Worm (Caenorhabditis elegans) whole organism, L4 larva: ENCODE measurements around the gene T23E7.2.

Experiments
- T20F7.1 ChIP-seq: fragments of 200-800 bp; sonication (Bioruptor generic); optimal IDR thresholded peaks from 2 replicates; lab custom pipeline; 2018; ENCODE audit warnings: mild to moderate bottlenecking, missing genetic modification characterization, missing compliant biosample characterization
- Y105C5A.15 ChIP-seq: fragments of 200-800 bp; sonication (Bioruptor generic); IDR thresholded peaks from 2 replicates; pipeline ENCODE4 v1.3.6; 2022; ENCODE audit warnings: missing genetic modification characterization, missing compliant biosample characterization
- dpl-1 ChIP-seq: fragments of 150-350 bp; optimal IDR thresholded peaks from 2 replicates; lab custom pipeline; 2014; ENCODE audit warnings: missing biosample characterization, missing genetic modification reagents, missing genetic modification characterization
- egl-27 ChIP-seq: sonication (generic microtip); optimal IDR thresholded peaks from 3 replicates; lab custom pipeline; 2017; ENCODE audit warnings: missing biosample characterization, missing genetic modification reagents, missing genetic modification characterization
- hlh-30 ChIP-seq: sonication (generic microtip); optimal IDR thresholded peaks from 2 replicates; lab custom pipeline; 2017; ENCODE audit warnings: antibody characterized with exemption, mild to moderate bottlenecking, missing genetic modification characterization, missing compliant biosample characterization; ENCODE audit not compliant: insufficient read depth
- lin-39 ChIP-seq: fragments of 150-350 bp; optimal IDR thresholded peaks from 2 replicates; lab custom pipeline; 2014; ENCODE audit warnings: missing biosample characterization, missing genetic modification reagents, missing genetic modification characterization
- mdl-1 ChIP-seq, 2 experiments: fragments of 150-350 bp in 1 of 2; sonication (generic microtip) in 1 of 2; optimal IDR thresholded peaks; 2 replicates each; lab custom pipeline; 2014 to 2017; ENCODE audit warnings: missing biosample characterization in 2 of 2, missing genetic modification characterization in 2 of 2
- mep-1 ChIP-seq: fragments of 150-350 bp; sonication (generic microtip); optimal IDR thresholded peaks from 3 replicates; lab custom pipeline; 2014; ENCODE audit warnings: missing biosample characterization, missing genetic modification characterization
- nhr-28 ChIP-seq: fragments of 150-350 bp; optimal IDR thresholded peaks from 2 replicates; lab custom pipeline; 2014; ENCODE audit warnings: missing biosample characterization, missing genetic modification characterization
- nhr-76 ChIP-seq: fragments of 150-350 bp; optimal IDR thresholded peaks from 2 replicates; lab custom pipeline; 2014; ENCODE audit warnings: missing biosample characterization, missing genetic modification characterization
- php-3 ChIP-seq: fragments of 200-800 bp; sonication (Bioruptor generic); IDR thresholded peaks from 2 replicates; pipeline ENCODE4 v1.3.6; 2022; ENCODE audit warnings: missing genetic modification reagents, missing genetic modification characterization, missing compliant biosample characterization
- unc-39 ChIP-seq: sonication (generic microtip); optimal IDR thresholded peaks from 2 replicates; lab custom pipeline; 2017; ENCODE audit warnings: missing biosample characterization, missing genetic modification characterization
- unc-62 ChIP-seq, 3 experiments: fragments of 150-350 bp in 1 of 3; sonication (generic microtip); optimal IDR thresholded peaks in 2 of 3; peaks in 1 of 3; 1 replicate in 1 of 3; 2 replicates in 2 of 3; lab custom pipeline; 2014 to 2017; ENCODE audit warnings: missing biosample characterization in 3 of 3, missing genetic modification characterization in 3 of 3, missing genetic modification reagents in 3 of 3, missing genotype in 1 of 3
- ztf-11 ChIP-seq: fragments of 150-350 bp; optimal IDR thresholded peaks from 2 replicates; lab custom pipeline; 2014; ENCODE audit warnings: missing biosample characterization, missing genetic modification characterization

DNA sequence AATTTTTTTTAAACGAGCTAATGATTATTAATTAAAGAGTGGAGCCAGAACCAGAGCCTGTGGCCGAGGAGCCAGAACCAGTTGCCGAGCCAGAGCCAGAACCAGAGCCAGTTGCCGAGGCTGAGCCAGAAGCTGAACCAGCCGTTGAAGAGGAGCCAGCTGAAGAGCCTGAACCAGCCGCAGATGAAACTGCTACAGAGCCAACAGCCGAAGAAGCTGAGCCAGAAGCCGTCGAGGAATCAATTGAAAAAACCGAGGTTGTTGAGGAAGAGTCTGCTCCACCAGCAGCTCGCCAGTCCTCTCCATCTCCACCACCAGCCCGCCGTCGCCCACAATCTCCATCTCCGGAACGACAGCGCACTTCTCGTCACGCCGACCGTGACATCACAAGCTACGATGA, 4.9 kb downstream of the T23E7.2 start:
- TF ChIP-seq php-3 (GFP tag; lab: Robert Waterston, UW) (no peak), lin-39 (tag; lab: Kevin White, UChicago) (no peak), nhr-28 (no peak), unc-39 (tag; lab: Kevin White, UChicago) (no peak), nhr-76 (tag; lab: Kevin White, UChicago) (no peak), unc-62 (GFP tag; optimal IDR thresholded peaks at IDR 0.05 in 1 of 2; lab: Kevin White, UChicago) (peak in 1 of 2 experiments; percentile 47), unc-62 (tag; optimal IDR thresholded peaks at IDR 0.05; lab: Kevin White, UChicago) (no peak), mdl-1 (tag; optimal IDR thresholded peaks at IDR 0.05; lab: Kevin White, UChicago) (no peak), dpl-1 (GFP tag; lab: Kevin White, UChicago) (no peak), egl-27 (tag; lab: Kevin White, UChicago) (no peak), T20F7.1 (GFP tag; lab: Kevin White, UChicago) (no peak), Y105C5A.15 (GFP tag; lab: Robert Waterston, UW) (no peak), ztf-11 (tag; lab: Kevin White, UChicago) (no peak), mep-1 (tag; lab: Kevin White, UChicago) (no peak), hlh-30 (tag; lab: Kevin White, UChicago) (no peak)
